Worm (Caenorhabditis elegans): ENCODE data around the gene unc-10.

DNA sequence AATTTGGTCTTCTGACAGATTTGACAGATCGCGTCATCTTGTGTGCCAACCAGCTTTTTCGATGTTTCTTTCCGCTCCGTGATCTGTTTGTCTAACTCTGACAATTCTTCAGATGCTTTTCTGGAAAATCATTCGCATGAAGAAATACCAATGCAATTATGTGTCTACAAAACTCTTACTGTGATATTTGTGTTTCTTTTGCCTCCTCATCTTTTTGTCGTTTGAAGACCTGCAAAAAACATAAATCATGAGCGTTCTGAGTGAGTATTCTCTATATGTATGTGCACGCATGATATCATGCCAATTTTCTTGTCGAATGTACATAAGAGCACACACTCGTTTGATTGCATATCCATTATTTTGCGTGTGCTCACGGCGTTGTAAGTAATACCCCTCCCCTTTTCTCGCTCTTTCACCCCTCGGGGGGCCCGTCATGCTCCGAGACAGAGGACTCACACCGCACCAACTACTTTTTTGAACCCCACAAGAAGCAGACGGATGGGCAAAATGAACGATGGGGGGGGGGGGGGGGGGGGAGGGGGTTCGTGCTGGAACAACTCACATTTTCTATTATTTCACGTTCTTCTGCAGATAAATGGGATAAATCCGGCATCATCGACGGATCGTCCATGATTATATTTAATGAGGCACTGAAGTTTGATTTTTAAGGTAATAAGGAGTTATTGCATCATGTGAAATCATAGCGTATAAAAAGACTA is at the start of gene unc-10:
- TF ChIP-seq egl-27 (tag; optimal IDR thresholded peaks at IDR 0.05), result no peak
- TF ChIP-seq pha-4 (tag; optimal IDR thresholded peaks at IDR 0.05), result no peak
- no peak for TF ChIP-seq nfya-1 (tag; optimal IDR thresholded peaks at IDR 0.05; ENCODE audit: insufficient read depth)
- no peak for TF ChIP-seq nhr-43 (tag; optimal IDR thresholded peaks at IDR 0.05; ENCODE audit: poor library complexity, severe bottlenecking)
- TF ChIP-seq unc-62 (GFP tag; optimal IDR thresholded peaks at IDR 0.05), result no peak
- TF ChIP-seq nhr-23 (tag; optimal IDR thresholded peaks at IDR 0.05), result no peak
- TF ChIP-seq ama-1 (optimal IDR thresholded peaks at IDR 0.05), result no peak

All from whole organism, L3 larva.